Fruit fly (Drosophila melanogaster) ovary, adult (tissue): ENCODE data around the gene CG10492.

Source experiments
- CG17801 ChIP-seq: fragments of 200-800 bp; optimal IDR thresholded peaks from 2 replicates; lab custom pipeline; 2019; ENCODE audit warnings: missing biosample characterization, mild to moderate bottlenecking, missing genetic modification characterization, moderate library complexity; ENCODE audit not compliant: partially characterized antibody

Gene CG10492

DNA sequence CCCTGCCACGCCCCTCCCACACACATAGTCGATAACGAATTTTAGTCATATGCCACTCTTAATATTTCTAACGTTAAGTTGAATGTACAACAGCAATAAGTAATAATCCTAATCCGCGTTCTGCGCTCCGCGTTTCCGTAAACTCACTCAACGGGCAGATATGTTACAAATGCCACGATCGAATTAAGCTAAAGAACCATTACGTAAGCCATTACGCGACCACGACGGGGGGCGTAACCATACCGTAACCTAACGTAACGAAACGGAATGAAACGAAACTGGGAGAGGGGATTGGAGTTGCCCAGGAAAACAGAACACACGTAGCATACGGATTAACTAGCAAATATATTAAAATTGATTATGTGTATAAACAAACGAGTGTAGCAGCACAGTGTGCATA is 3.9 kb downstream of the CG10492 start:
- no peak for TF ChIP-seq CG17801 (GFP tag; lab: Kevin White, UChicago)

DNA sequence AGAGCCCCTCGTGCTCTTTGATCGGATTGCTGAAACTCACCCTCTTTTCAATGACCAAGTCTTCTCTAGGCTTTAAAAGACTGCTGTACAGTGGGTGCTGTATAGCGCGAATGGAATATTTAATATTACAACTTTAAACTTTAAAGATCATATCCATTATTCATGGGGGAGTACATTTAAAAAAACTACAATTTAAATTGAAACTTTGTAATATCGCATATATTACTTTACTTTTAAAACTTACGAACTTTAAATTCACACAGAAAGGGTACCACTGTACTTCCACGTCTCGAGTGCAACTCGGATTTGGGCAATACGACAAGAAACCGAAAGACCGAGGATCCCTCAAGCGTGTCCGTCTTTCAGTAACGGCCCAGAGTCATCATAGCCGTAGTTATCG is 5.0 kb downstream of the CG10492 start, which contains the start of gene Phlpp:
Gene Phlpp, plus strand, starts transcription at position 214 of the 400 bp plus-strand sequence.
- no peak for TF ChIP-seq CG17801 (GFP tag; lab: Kevin White, UChicago)

DNA sequence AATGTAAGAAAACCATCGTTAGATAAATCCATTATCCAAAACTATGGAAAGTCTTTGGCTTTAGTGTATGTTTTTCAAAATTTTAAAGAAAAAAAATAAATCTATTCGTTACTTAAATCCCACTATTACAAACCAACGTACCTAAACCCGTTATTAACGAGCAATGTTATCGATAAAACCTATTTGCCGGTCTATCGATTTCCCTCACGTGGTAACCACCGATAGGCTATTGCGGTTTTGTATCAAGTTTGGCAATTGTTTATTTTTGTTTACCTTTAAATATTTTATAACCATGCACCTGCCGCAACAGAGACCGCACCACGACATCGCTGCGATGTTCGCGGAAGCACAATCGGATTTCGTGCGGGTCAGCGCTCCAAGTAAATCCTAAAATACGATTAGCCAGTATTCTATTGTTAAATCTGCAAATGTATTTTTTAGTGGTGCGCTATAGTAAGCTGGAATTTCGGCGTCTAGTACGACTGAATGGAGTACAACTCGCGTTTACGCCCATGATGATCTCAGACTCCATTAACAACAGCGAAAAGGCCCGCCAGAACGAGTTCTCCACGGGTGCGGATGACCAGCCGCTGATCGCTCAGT is 9.3 kb downstream of the CG10492 start, which contains the start of gene Dus4:
Gene Dus4, plus strand, starts transcription at position 206 of the 603 bp plus-strand sequence.
- TF ChIP-seq CG17801 (GFP tag; lab: Kevin White, UChicago): no peak

DNA sequence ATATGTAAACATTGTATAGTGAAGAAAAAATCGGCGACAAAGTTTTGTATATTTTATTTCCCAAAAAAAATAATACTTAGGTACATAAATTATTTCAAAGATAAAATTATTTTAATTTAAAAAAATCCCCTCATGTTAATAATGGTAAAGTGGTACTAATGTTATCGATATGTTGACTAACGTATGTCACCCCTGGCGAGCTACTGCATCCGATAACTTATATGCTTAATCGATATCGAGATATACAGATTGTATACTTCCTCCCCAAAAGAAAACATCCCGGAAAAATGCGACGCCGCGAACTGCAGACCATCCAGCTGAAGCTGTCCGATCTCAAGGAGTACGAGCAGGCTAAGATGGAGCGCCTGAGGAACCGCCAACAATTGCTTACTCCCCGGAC is 10.8 kb downstream of the CG10492 start, which contains the start of gene CG17343:
Gene CG17343, plus strand, starts transcription at position 224 of the 400 bp plus-strand sequence.
- peak; percentile 13 for TF ChIP-seq CG17801 (GFP tag; lab: Kevin White, UChicago)

DNA sequence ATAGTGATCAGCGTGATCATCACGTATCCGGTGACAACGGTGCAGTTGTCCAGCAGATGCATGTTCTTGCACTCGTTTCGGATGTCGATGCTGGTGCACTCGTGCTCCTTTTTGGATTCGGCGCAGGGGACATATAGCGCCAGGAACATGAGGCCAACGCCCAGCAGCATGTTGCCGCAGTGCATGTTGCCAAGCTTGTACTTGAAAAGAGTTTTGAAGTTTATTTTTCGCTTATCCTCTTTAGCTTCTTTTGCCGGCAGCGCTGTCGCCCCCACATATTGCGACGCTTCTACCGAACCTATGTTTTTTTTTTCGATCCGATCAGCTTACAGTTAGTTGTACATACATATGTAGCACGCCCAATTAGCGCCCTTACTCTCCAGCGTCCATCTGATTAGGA is 14.5 kb downstream of the CG10492 start:
- no peak for TF ChIP-seq CG17801 (GFP tag; lab: Kevin White, UChicago)

DNA sequence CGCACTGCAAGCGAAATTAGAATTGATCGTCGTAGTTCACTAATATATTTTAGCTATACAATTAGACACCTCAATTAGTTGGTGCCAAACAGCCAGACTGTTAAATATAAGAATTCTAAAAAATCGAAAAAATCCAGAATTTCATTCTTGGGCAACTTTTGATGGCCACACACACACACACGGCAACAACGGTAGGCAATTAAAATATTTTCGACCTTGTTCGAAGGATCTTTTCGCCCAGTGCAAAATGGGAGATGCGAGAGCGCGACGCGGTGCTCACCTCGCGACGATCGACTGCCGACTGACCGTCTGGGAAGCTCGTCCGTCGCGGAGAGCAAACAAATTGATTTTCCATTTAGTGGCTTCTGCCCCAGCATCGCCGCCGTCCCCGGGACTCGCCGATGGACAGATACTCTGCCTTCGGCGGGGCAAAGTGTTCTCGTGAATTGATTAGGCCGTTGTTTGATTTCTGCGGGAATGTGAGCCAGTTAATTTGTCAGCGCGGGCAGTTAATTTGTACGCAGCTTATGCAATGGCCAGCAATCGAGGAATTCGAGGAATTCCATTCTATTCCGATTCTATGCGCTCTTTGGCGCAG is 15.8 kb downstream of the CG10492 start, which contains the start of gene CG10702:
Gene CG10702, minus strand, starts transcription at position 304 of the 598 bp plus-strand sequence.
- TF ChIP-seq CG17801 (GFP tag; lab: Kevin White, UChicago): no peak

DNA sequence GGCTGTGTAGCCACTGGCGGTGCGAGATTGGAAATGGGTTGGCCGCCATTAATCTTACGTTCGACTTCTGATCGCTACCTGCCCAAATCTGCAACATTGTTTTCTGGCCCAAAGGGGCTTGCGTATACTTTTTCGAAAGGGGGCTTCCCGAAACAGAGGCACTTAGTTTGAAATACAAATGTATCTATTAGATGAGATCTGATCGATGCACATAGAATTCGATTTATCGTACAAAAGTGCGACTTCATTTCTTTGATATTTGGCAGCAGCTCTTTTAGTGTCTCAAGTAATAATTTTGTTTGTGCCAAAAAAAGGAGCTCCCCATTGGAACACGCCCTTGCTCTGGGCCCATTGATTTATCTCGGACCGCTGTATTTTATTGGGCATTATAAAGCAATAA is 17.8 kb downstream of the CG10492 start:
- TF ChIP-seq CG17801 (GFP tag; lab: Kevin White, UChicago): no peak

DNA sequence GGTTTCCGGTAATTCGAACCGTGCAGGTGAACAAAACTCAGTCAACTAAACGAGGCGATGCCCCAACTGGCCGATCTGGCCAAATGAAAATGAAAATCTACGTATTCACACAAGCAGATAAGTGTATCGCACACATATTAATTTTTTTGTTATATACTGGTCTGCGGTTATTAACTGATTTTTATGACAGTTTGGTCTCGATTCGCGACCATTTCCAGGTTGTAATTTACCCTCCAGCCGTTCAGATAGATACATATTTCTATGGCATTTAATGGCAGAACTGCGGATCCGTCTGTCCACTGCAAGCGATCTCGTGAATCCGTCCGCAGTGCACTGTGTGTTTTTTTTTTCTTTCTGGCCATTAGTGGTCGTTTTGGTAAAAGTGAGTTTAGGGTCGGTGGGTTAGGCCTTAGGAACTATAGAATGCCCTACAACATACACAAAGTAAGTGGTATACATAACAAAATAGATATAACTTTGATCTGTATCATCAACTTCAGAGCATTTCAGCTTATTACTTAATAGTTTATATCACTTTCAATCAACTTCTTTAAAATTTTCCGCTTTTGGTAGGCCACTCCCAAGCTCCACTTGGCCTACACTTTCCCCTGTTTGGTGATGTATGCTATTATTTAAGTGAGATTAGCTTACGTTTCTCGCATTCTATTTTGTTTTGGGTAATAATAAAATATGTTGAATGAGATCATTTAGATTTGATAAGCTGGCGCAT is 20.4 kb downstream of the CG10492 start, which contains the start of gene CG17572:
Gene CG17572, minus strand, starts transcription at position 51 of the 730 bp plus-strand sequence.
- no peak for TF ChIP-seq CG17801 (GFP tag; lab: Kevin White, UChicago)

DNA sequence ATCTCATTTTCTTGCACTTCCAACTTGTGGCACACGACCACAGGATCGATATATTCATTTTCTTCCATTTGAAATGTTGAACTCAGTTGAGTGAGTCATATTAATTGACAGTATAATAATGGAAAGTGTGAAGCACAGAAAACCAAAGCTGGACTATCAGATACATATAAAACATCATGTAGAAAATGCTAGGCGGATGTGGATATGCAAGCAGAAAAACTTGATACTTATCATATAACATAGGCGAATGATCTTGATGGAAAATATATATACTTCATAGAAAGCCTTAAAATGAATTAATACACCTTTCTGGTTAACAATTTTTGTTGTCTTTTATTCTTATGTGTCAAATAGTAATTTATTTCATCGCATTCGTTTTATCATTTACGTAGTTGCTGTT is 25.1 kb downstream of the CG10492 start, which contains the start of gene CG10700:
Gene CG10700, minus strand, starts transcription at position 101 of the 400 bp plus-strand sequence.
- no peak for TF ChIP-seq CG17801 (GFP tag; lab: Kevin White, UChicago)

DNA sequence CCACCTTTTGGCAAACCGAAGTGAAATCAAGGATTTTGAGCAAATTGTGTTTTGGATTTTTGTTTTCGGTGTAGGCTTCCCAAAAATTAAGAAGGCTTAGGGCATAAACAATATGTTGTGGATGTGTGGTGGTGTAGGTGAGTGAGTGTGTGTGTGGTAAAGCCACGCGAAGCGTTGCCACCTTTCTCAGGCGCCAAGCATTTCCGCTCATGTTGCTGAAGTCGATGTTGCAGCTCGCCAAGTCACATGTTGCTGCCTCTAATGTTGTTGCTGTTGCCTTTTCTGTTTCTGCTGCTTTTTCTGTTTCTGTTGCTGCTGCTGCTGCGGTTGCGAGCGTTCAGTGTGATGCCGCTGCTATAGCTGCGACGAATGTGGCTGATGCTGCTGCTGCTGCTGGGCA is 25.9 kb downstream of the CG10492 start:
- TF ChIP-seq CG17801 (GFP tag; lab: Kevin White, UChicago): no peak

DNA sequence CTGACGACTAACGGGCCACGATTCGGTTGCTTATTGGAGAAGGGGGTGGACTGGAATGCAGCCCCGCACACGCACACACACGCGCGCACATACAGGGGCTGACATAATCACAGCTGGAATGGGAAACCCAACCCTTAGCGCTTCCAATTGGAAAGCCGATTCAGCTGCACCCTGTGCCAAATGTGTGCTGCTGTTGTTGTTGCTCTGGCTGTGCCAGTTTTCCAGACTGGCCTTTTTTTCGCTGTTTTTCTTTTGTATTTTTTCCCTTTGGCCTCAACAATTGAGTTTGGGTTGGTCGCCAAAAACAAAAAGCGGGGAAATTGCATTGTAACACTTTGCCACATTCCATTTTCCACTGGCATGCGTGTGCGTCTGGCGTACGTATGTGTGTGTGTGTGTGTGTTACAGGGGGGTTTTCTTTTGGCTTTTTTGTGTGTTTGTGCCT is 29.5 kb downstream of the CG10492 start:
- no peak for TF ChIP-seq CG17801 (GFP tag; lab: Kevin White, UChicago)

DNA sequence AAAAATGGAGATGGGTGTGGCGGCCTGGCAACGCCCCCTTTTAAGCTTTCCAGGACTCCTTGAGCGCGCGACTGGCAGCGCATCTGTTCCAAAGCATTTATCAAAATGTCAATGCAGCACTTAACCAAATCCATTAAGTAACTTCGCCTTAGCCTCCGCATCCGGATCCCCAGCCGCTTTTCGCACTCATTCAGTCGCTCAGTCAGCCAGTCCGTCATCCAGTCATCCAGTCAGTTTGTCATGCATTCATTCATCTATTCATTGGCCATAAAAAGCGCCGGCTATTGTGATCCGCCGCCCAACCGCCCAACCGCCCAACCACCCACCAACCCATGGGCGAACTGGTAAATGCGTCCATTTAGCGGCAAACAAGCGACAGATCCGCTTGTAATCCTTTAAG is 35.0 kb downstream of the CG10492 start:
- TF ChIP-seq CG17801 (GFP tag; lab: Kevin White, UChicago): no peak

DNA sequence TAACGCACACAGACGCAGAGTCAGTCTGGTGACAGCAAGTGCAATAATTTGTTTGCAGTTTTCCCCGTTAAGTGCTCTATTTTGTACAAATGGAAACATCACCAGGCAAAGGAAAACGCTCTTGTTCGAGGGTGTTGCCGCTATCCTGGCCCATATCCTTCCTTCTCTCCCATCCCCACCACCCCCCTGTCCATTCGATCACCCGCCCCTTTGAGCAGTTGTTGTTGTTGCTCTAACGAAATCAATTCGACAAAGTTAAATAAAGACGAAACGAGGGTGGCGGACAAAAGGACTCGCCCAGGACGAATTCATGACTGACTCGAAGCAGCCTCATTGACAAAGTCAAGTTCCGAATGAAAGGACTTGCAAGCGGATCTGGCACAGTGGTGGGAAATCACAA is 35.5 kb downstream of the CG10492 start:
- no peak for TF ChIP-seq CG17801 (GFP tag; lab: Kevin White, UChicago)

DNA sequence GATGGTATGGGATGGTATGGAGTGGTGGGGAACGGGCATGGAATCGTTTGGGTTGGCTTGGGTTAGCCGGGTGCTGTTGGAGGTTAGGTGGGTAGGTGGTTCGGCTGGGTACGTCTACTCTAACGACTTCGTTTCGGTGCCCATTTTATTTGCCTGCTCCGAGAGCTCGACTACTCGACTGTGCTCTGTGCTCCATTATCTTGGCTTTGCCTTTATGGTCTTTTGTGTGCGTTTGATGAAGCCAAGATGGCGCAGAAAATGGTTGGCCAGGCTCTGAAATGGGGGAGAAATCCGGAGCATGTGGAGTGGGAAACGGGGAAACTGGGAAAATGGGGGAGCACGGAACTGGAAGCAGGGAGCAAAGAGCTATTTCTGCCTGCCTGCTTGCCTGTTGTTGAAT is 40.0 kb downstream of the CG10492 start:
- no peak for TF ChIP-seq CG17801 (GFP tag; lab: Kevin White, UChicago)

DNA sequence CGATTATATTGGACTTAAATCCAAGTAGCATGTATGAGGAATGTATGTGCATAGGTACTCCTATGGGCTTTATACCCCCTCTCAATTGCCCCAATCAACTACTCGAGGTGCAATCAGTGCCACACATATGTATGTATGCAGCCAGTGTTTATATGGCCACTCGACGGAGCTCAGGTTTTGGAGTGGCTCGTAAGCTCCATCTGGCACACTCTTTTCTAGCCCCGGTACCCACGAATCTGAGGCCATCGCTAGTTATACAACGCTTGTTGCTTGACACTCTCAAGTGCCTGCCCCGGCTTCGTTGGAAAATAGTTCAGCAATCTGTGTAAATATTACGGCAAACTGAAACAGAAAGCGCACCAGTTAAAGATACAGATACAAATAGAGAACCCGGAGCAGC is 42.5 kb downstream of the CG10492 start:
- no peak for TF ChIP-seq CG17801 (GFP tag; lab: Kevin White, UChicago)
